Worm (Caenorhabditis elegans) whole organism, L2 larva: ENCODE results near the gene pqn-18.

Experiments used
- C34F6.9 ChIP-seq: fragments of 150-350 bp; optimal IDR thresholded peaks from 2 replicates; lab custom pipeline; 2014; ENCODE audit warnings: missing biosample characterization, missing genetic modification characterization
- F13H6.1 ChIP-seq: sonication (generic microtip); optimal IDR thresholded peaks from 2 replicates; lab custom pipeline; 2016; ENCODE audit warnings: missing genetic modification characterization, missing compliant biosample characterization
- Y55F3AM.14 ChIP-seq: fragments of 200-800 bp; sonication (Bioruptor generic); optimal IDR thresholded peaks from 2 replicates; lab custom pipeline; 2018; ENCODE audit warnings: mild to moderate bottlenecking, missing genetic modification characterization, missing compliant biosample characterization
- aly-2 ChIP-seq: fragments of 150-350 bp; optimal IDR thresholded peaks from 2 replicates; lab custom pipeline; 2014; ENCODE audit warnings: missing biosample characterization, missing genetic modification characterization
- ceh-16 ChIP-seq: fragments of 150-350 bp; optimal IDR thresholded peaks from 2 replicates; lab custom pipeline; 2014; ENCODE audit warnings: missing biosample characterization, missing genetic modification characterization
- ceh-82 ChIP-seq: fragments of 150-350 bp; optimal IDR thresholded peaks from 2 replicates; lab custom pipeline; 2014; ENCODE audit warnings: missing biosample characterization, missing genetic modification characterization
- crh-2 ChIP-seq: sonication (generic microtip); optimal IDR thresholded peaks from 2 replicates; lab custom pipeline; 2017; ENCODE audit warnings: missing biosample characterization, missing genetic modification characterization
- dmd-4 ChIP-seq: sonication (generic microtip); optimal IDR thresholded peaks from 2 replicates; lab custom pipeline; 2017; ENCODE audit warnings: missing biosample characterization, missing genetic modification characterization
- egl-27 ChIP-seq: sonication (generic microtip); optimal IDR thresholded peaks from 3 replicates; lab custom pipeline; 2017; ENCODE audit warnings: missing biosample characterization, missing genetic modification reagents, missing genetic modification characterization
- elt-1 ChIP-seq: fragments of 150-350 bp; optimal IDR thresholded peaks from 2 replicates; lab custom pipeline; 2014; ENCODE audit warnings: missing biosample characterization, missing genetic modification characterization
- elt-3 ChIP-seq: sonication (generic microtip); optimal IDR thresholded peaks from 2 replicates; lab custom pipeline; 2017; ENCODE audit warnings: missing biosample characterization, missing genetic modification characterization
- fos-1 ChIP-seq: fragments of 150-350 bp; optimal IDR thresholded peaks from 2 replicates; lab custom pipeline; 2014; ENCODE audit warnings: missing biosample characterization, missing genetic modification characterization
- gmeb-1 ChIP-seq: fragments of 150-350 bp; optimal IDR thresholded peaks from 2 replicates; lab custom pipeline; 2014; ENCODE audit warnings: missing biosample characterization, missing genetic modification characterization
- lin-11 ChIP-seq: fragments of 150-350 bp; sonication (generic microtip); optimal IDR thresholded peaks from 2 replicates; lab custom pipeline; 2014; ENCODE audit warnings: missing biosample characterization, missing genetic modification characterization, inconsistent platforms, mixed read lengths
- lin-13 ChIP-seq: fragments of 150-350 bp; optimal IDR thresholded peaks from 2 replicates; lab custom pipeline; 2014; ENCODE audit warnings: missing biosample characterization, missing genetic modification reagents, missing genetic modification characterization
- lsy-2 ChIP-seq, 2 experiments: fragments of 150-350 bp in 1 of 2; sonication (generic microtip) in 1 of 2; optimal IDR thresholded peaks; 2 replicates each; lab custom pipeline; 2014 to 2017; ENCODE audit warnings: missing biosample characterization in 2 of 2, missing genetic modification characterization in 2 of 2
- mab-5 ChIP-seq: fragments of 150-350 bp; optimal IDR thresholded peaks from 2 replicates; lab custom pipeline; 2014; ENCODE audit warnings: missing biosample characterization, missing genetic modification characterization
- mbf-1 ChIP-seq: sonication (generic microtip); optimal IDR thresholded peaks from 2 replicates; lab custom pipeline; 2017; ENCODE audit warnings: missing biosample characterization, missing genetic modification characterization
- nhr-11 ChIP-seq: fragments of 150-350 bp; optimal IDR thresholded peaks from 2 replicates; lab custom pipeline; 2014; ENCODE audit warnings: missing biosample characterization, missing genetic modification characterization
- nhr-12 ChIP-seq: fragments of 150-350 bp; optimal IDR thresholded peaks from 2 replicates; lab custom pipeline; 2014; ENCODE audit warnings: missing biosample characterization, missing genetic modification characterization
- nhr-129 ChIP-seq: fragments of 150-350 bp; optimal IDR thresholded peaks from 2 replicates; lab custom pipeline; 2014; ENCODE audit warnings: missing biosample characterization, missing genetic modification characterization
- nhr-21 ChIP-seq: fragments of 150-350 bp; optimal IDR thresholded peaks from 2 replicates; lab custom pipeline; 2014; ENCODE audit warnings: missing biosample characterization, missing genetic modification characterization
- nhr-237 ChIP-seq: fragments of 150-350 bp; optimal IDR thresholded peaks from 2 replicates; lab custom pipeline; 2014; ENCODE audit warnings: missing biosample characterization, missing genetic modification characterization
- nhr-6 ChIP-seq: fragments of 150-350 bp; optimal IDR thresholded peaks from 2 replicates; lab custom pipeline; 2014; ENCODE audit warnings: missing biosample characterization, missing genetic modification characterization
- nhr-77 ChIP-seq: fragments of 150-350 bp; optimal IDR thresholded peaks from 2 replicates; lab custom pipeline; 2014; ENCODE audit warnings: missing biosample characterization, missing genetic modification characterization
- peb-1 ChIP-seq: fragments of 150-350 bp; optimal IDR thresholded peaks from 2 replicates; lab custom pipeline; 2014; ENCODE audit warnings: missing biosample characterization, missing genetic modification characterization
- sem-4 ChIP-seq: fragments of 150-350 bp; optimal IDR thresholded peaks from 2 replicates; lab custom pipeline; 2014; ENCODE audit warnings: missing biosample characterization, missing genetic modification reagents, missing genetic modification characterization
- sma-9 ChIP-seq, 2 experiments: fragments of 150-350 bp in 1 of 2; sonication (generic microtip) in 1 of 2; optimal IDR thresholded peaks; 2 replicates each; lab custom pipeline; 2014 to 2016; ENCODE audit warnings: missing genetic modification characterization in 2 of 2, mild to moderate bottlenecking in 1 of 2, missing biosample characterization in 1 of 2, missing compliant biosample characterization in 1 of 2, missing genetic modification reagents in 1 of 2, moderate library complexity in 1 of 2
- snpc-4 ChIP-seq: fragments of 150-350 bp; optimal IDR thresholded peaks from 2 replicates; lab custom pipeline; 2014; ENCODE audit warnings: missing biosample characterization, missing genetic modification characterization
- unc-39 ChIP-seq: fragments of 150-350 bp; optimal IDR thresholded peaks from 2 replicates; lab custom pipeline; 2014; ENCODE audit warnings: missing biosample characterization, missing genetic modification characterization
- unc-62 ChIP-seq: fragments of 150-350 bp; optimal IDR thresholded peaks from 2 replicates; lab custom pipeline; 2014; ENCODE audit warnings: missing biosample characterization, missing genetic modification reagents, missing genetic modification characterization
- zag-1 ChIP-seq: fragments of 150-350 bp; optimal IDR thresholded peaks from 2 replicates; lab custom pipeline; 2014; ENCODE audit warnings: missing biosample characterization, missing genetic modification characterization
- ztf-11 ChIP-seq: sonication (generic microtip); optimal IDR thresholded peaks from 2 replicates; lab custom pipeline; 2017; ENCODE audit warnings: missing biosample characterization, missing genetic modification characterization
- ztf-4 ChIP-seq: fragments of 150-350 bp; optimal IDR thresholded peaks from 2 replicates; lab custom pipeline; 2014; ENCODE audit warnings: missing biosample characterization, missing genetic modification characterization

The pqn-18 gene

DNA sequence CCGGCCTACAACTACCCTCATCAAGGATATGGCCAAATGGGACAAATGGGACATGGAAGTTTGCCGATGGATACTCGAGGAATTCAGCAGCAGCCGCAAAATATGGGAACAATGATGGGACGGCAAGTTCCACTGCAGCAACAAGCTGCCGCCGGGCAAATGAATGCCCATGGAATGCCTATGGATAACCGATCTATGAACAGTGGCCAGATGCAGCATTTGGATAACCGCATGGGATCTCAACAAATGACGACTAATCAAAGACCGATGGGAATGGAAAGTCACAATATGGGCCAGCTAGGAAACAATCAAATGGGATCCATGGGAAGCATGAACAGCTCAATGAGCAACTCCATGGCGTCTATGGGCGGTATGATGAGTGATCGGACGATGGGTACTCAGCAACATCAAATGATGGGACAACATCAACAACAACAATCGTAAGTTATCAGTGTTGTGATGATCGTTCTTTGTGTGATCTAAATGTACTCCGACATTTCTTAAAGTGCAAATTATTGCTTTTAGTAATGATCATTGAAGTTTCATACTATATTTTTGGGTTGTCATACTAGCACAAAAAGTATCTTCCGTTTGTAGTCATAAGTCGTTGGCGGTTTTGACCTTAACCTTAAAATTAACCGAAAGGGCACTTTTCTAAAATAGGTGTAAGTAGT lies 5.9 kb downstream of the pqn-18 start:
- TF ChIP-seq nhr-21 (tag; lab: Kevin White, UChicago) (peak; percentile 35), sma-9 (GFP tag; optimal IDR thresholded peaks at IDR 0.05; lab: Kevin White, UChicago) (peak; percentile 80), sma-9 (tag; optimal IDR thresholded peaks at IDR 0.05; lab: Kevin White, UChicago) (no peak), nhr-129 (peak; percentile 6), sem-4 (no peak), ztf-11 (tag; lab: Kevin White, UChicago) (no peak)

DNA sequence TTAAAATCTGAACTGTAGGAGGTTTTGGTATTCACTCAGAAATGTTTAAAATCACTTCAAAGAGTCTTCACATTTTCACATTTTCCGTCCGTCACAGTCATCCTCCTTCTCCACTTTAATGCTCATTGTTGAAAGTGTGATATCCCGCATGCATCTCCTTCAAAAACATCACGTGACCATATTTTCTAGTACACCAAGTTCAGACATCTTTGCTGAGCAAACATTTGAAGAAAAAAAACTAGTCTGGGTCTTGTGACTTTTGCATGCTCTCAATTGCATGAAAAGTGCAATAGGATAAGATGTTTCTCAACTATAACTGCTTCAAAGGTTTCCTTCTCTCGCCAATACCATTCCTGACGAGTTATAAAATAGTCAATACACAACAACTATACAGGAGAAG lies 6.6 kb downstream of the pqn-18 start:
- TF ChIP-seq sma-9 (GFP tag; optimal IDR thresholded peaks at IDR 0.05; lab: Kevin White, UChicago) = peak; percentile 31
- no peak for TF ChIP-seq sma-9 (tag; optimal IDR thresholded peaks at IDR 0.05; lab: Kevin White, UChicago)
- no peak for TF ChIP-seq sem-4
- peak; percentile 7 for TF ChIP-seq nhr-6 (tag; lab: Kevin White, UChicago)
- peak; percentile 53 for TF ChIP-seq C34F6.9 (tag; lab: Kevin White, UChicago)
- peak; percentile 78 for TF ChIP-seq nhr-129
- no peak for TF ChIP-seq peb-1 (tag; lab: Kevin White, UChicago)

DNA sequence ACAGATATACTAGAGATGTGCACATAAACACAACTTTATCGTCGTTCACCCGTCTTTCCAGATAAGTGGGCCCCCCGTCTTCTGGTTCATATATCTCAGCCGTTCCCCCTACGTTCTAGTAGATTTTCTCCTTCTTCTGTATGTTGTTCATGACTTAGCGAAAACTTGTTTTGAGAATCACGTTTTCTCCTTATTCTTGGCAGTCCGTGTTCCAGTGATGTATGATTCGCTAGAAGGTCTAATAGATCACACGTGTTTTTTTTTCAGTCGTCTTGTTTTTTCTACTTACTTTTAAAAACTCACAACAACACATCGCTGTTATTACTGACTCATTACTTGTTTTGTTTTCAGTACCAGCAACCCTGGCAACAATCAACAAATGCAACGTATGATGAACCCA lies 7.4 kb downstream of the pqn-18 start:
- TF ChIP-seq mab-5 = no peak
- no peak for TF ChIP-seq sem-4
- TF ChIP-seq nhr-21 (tag; lab: Kevin White, UChicago) = no peak
- no peak for TF ChIP-seq lsy-2 (tag; optimal IDR thresholded peaks at IDR 0.05; lab: Kevin White, UChicago)
- TF ChIP-seq nhr-6 (tag; lab: Kevin White, UChicago) = no peak

DNA sequence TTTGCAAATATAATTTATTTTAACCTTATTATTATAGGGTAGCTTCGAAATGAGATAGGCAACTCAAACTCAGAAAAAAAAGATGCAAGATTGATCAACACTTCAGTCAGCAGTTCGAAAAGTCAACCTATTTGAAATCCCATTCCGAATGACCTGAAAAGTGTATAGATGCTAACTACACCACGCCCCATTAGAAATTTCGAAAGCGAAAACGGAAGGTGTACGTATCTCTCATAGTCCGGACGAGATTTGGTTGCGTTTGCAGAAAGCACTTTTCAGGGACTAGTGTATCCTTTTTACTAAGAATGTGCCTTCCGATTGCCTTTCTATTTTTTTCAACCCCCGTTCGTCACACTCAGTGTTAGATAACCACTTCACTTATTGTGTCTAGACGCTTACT lies 8.1 kb downstream of the pqn-18 start:
- TF ChIP-seq nhr-237 (tag; lab: Kevin White, UChicago) (no peak), lsy-2 (tag; optimal IDR thresholded peaks at IDR 0.05; lab: Kevin White, UChicago) (no peak), Y55F3AM.14 (no peak), ceh-82 (tag; lab: Kevin White, UChicago) (no peak), nhr-77 (tag; lab: Kevin White, UChicago) (no peak)

DNA sequence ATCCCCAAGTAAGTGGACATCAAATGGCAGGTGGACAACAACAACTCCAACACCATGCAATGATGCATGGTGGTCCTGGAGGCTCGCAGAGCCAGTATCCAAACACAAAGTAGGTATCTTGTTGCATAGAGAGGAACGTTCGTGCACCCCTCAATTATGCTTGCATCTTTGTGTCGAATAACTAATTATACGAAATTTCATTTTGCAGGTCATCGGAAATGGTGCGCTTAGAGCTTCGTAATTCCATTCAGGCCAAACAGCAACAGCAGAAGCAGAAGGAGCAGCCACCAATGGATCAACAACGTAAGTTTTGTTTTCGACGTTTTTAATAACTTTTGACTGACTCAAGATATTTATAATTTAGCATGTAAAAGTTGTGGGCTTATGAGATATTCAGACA lies 8.8 kb downstream of the pqn-18 start:
- no peak for TF ChIP-seq nhr-129
- no peak for TF ChIP-seq lsy-2 (tag; optimal IDR thresholded peaks at IDR 0.05; lab: Kevin White, UChicago)
- TF ChIP-seq nhr-11 (tag; lab: Kevin White, UChicago) = no peak
- no peak for TF ChIP-seq C34F6.9 (tag; lab: Kevin White, UChicago)
- no peak for TF ChIP-seq zag-1
- no peak for TF ChIP-seq snpc-4
- no peak for TF ChIP-seq aly-2 (tag; lab: Kevin White, UChicago)
- TF ChIP-seq sma-9 (GFP tag; optimal IDR thresholded peaks at IDR 0.05; lab: Kevin White, UChicago) = no peak
- TF ChIP-seq sma-9 (tag; optimal IDR thresholded peaks at IDR 0.05; lab: Kevin White, UChicago) = no peak
- no peak for TF ChIP-seq F13H6.1
- TF ChIP-seq nhr-12 (tag; lab: Kevin White, UChicago) = no peak
- no peak for TF ChIP-seq fos-1 (tag; lab: Kevin White, UChicago)
- TF ChIP-seq ceh-16 (tag; lab: Kevin White, UChicago) = no peak
- TF ChIP-seq gmeb-1 (tag; lab: Kevin White, UChicago) = no peak
- no peak for TF ChIP-seq unc-62 (GFP tag; lab: Kevin White, UChicago)
- TF ChIP-seq, all 48 proteins: peak for 0

DNA sequence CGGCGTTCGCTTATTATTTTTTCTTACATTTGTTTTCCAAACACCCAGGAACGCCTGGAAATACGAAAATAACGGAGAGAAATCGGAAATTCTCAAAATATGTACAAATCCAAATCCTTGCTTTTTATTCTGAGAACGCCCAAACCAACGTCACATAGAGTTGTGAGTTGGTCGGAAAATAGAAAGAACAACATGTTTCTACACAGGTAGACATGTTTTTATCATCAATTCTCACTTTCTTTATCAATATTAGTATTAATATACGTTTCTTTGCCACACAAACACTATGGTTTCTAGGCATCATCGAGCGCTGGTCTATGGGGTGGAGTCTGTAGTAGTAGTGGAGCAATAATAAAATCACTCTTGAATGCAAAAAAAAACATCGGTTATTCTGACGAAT lies 10.8 kb downstream of the pqn-18 start:
- TF ChIP-seq sma-9 (GFP tag; optimal IDR thresholded peaks at IDR 0.05; lab: Kevin White, UChicago) (no peak), sma-9 (tag; optimal IDR thresholded peaks at IDR 0.05; lab: Kevin White, UChicago) (no peak), Y55F3AM.14 (no peak), dmd-4 (no peak), unc-39 (no peak), elt-1 (tag; lab: Kevin White, UChicago) (no peak), lin-11 (no peak), crh-2 (tag; lab: Kevin White, UChicago) (no peak), sem-4 (no peak), mbf-1 (tag; lab: Kevin White, UChicago) (no peak), egl-27 (tag; lab: Kevin White, UChicago) (no peak), nhr-237 (tag; lab: Kevin White, UChicago) (no peak), nhr-12 (tag; lab: Kevin White, UChicago) (no peak), elt-3 (tag; lab: Kevin White, UChicago) (no peak), aly-2 (tag; lab: Kevin White, UChicago) (no peak), snpc-4 (no peak), gmeb-1 (tag; lab: Kevin White, UChicago) (no peak), ztf-4 (no peak), fos-1 (tag; lab: Kevin White, UChicago) (no peak), lin-13 (no peak)
